Worm (Caenorhabditis elegans) whole organism, young adult: ENCODE data around the gene ZC250.4.

Experiments used
- C17E4.6 ChIP-seq: fragments of 200-800 bp; sonication (Bioruptor generic); IDR thresholded peaks from 2 replicates; pipeline ENCODE4 v1.3.6; 2022; ENCODE audit warnings: missing genetic modification reagents, missing genetic modification characterization, missing compliant biosample characterization
- F10E7.11 ChIP-seq: sonication (generic microtip); optimal IDR thresholded peaks from 2 replicates; lab custom pipeline; 2017; ENCODE audit warnings: mild to moderate bottlenecking, missing genetic modification characterization, moderate library complexity, missing compliant biosample characterization
- Y67H2A.10 ChIP-seq: fragments of 200-800 bp; sonication (Bioruptor generic); conservative IDR thresholded peaks from 2 replicates; pipeline ENCODE4 v1.3.6; 2022; ENCODE audit warnings: missing genetic modification reagents, missing genetic modification characterization, missing compliant biosample characterization
- Y95B8A.8 ChIP-seq: fragments of 200-800 bp; sonication (Bioruptor generic); IDR thresholded peaks from 2 replicates; pipeline ENCODE4 v1.3.6; 2022; ENCODE audit warnings: missing genetic modification reagents, missing genetic modification characterization, missing compliant biosample characterization
- hlh-12 ChIP-seq: sonication (generic microtip); optimal IDR thresholded peaks from 2 replicates; lab custom pipeline; 2016; ENCODE audit warnings: missing genetic modification characterization, missing compliant biosample characterization

DNA sequence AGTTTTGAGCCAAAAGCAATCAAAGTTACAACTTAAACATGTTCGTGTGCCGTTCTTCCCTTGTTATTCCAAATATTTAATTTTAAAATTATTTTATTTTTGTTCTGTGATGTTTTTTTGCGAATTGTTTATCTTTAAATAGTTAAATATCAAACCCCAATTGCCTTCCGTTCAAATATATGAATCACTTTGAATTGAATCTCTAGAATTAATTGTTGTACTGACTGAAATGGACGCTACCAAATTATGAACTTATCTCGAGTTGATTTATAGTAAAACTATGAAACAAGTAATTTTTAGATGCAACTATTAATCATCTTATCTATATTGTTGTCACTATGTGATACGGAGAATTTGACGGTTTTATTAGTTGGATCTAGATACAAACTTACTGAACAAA lies 20.9 kb downstream of the ZC250.4 start, which contains the start of gene ZC250.2:
- TF ChIP-seq Y67H2A.10 (GFP tag; lab: Robert Waterston, UW) (no peak), F10E7.11 (tag; lab: Kevin White, UChicago) (no peak), C17E4.6 (GFP tag; lab: Robert Waterston, UW) (no peak), hlh-12 (tag; lab: Kevin White, UChicago) (no peak), Y95B8A.8 (GFP tag; lab: Robert Waterston, UW) (no peak)
